Fruit fly (Drosophila melanogaster) whole organism, pupa: ENCODE results near the gene MKP-4.

ENCODE experiments used
- CG10348 ChIP-seq: fragments of 200-800 bp; sonication (Bioruptor generic); IDR thresholded peaks from 2 replicates; pipeline ENCODE4 v1.3.6; 2022; ENCODE audit warnings: missing biosample characterization, missing genetic modification characterization
- CG12605 ChIP-seq: fragments of 200-800 bp; sonication (Bioruptor generic); IDR thresholded peaks from 2 replicates; pipeline ENCODE4 v1.3.6; 2022; ENCODE audit warnings: missing biosample characterization, missing genetic modification characterization
- CG13204 ChIP-seq: fragments of 200-800 bp; sonication (Bioruptor generic); optimal IDR thresholded peaks from 2 replicates; lab custom pipeline; 2018; ENCODE audit warnings: missing biosample characterization, mild to moderate bottlenecking, missing genetic modification characterization, moderate library complexity
- CG14655 ChIP-seq: fragments of 200-800 bp; sonication (Bioruptor generic); optimal IDR thresholded peaks from 3 replicates; lab custom pipeline; 2017; ENCODE audit warnings: mild to moderate bottlenecking, missing biosample characterization, missing genetic modification reagents, missing genetic modification characterization
- CG15710 ChIP-seq: fragments of 200-800 bp; sonication (Bioruptor generic); optimal IDR thresholded peaks from 2 replicates; lab custom pipeline; 2018; ENCODE audit warnings: missing biosample characterization, mild to moderate bottlenecking, missing genetic modification characterization, moderate library complexity
- CG17806 ChIP-seq: fragments of 200-800 bp; sonication (Bioruptor generic); optimal IDR thresholded peaks from 2 replicates; lab custom pipeline; 2018; ENCODE audit warnings: missing biosample characterization, mild to moderate bottlenecking, missing genetic modification characterization, moderate library complexity
- CG32121 ChIP-seq: fragments of 200-800 bp; sonication (Bioruptor generic); IDR thresholded peaks from 2 replicates; pipeline ENCODE4 v1.3.6; 2022; ENCODE audit warnings: missing biosample characterization, missing genetic modification characterization
- CG34367 ChIP-seq: fragments of 200-800 bp; sonication (Bioruptor generic); optimal IDR thresholded peaks from 2 replicates; lab custom pipeline; 2018; ENCODE audit warnings: missing biosample characterization, mild to moderate bottlenecking, missing genetic modification characterization
- CG4496 ChIP-seq: fragments of 200-800 bp; sonication (Bioruptor generic); IDR thresholded peaks from 3 replicates; pipeline ENCODE4 v1.3.6; 2022; ENCODE audit warnings: missing biosample characterization, missing genetic modification characterization
- CG8159 ChIP-seq: fragments of 200-800 bp; sonication (Bioruptor generic); optimal IDR thresholded peaks from 3 replicates; lab custom pipeline; 2018; ENCODE audit warnings: missing biosample characterization, mild to moderate bottlenecking, missing genetic modification characterization, moderate library complexity
- CG8301 ChIP-seq: fragments of 200-800 bp; sonication (Bioruptor generic); optimal IDR thresholded peaks from 2 replicates; lab custom pipeline; 2018; ENCODE audit warnings: missing biosample characterization, mild to moderate bottlenecking, missing genetic modification characterization
- CG9948 ChIP-seq: fragments of 200-800 bp; sonication (Bioruptor generic); optimal IDR thresholded peaks from 2 replicates; lab custom pipeline; 2018; ENCODE audit warnings: missing biosample characterization, mild to moderate bottlenecking, missing genetic modification characterization, moderate library complexity
- D1 ChIP-seq: fragments of 200-800 bp; sonication (Bioruptor generic); optimal IDR thresholded peaks from 2 replicates; lab custom pipeline; 2018; ENCODE audit warnings: missing biosample characterization, mild to moderate bottlenecking, missing genetic modification characterization, moderate library complexity
- EcR ChIP-seq: fragments of 200-800 bp; sonication (Bioruptor generic); optimal IDR thresholded peaks from 3 replicates; lab custom pipeline; 2019; ENCODE audit warnings: missing biosample characterization, missing genetic modification characterization, mild to moderate bottlenecking, moderate library complexity, missing genetic modification reagents
- Ets98B ChIP-seq: fragments of 200-800 bp; sonication (Bioruptor generic); IDR thresholded peaks from 2 replicates; pipeline ENCODE4 v1.3.6; 2022; ENCODE audit warnings: missing biosample characterization, missing genetic modification characterization
- Pif1A ChIP-seq: fragments of 200-800 bp; sonication (Bioruptor generic); optimal IDR thresholded peaks from 3 replicates; lab custom pipeline; 2016; ENCODE audit warnings: missing biosample characterization, missing genetic modification characterization
- Pif1B ChIP-seq: fragments of 200-800 bp; sonication (Bioruptor generic); optimal IDR thresholded peaks from 3 replicates; lab custom pipeline; 2016; ENCODE audit warnings: missing biosample characterization, missing genetic modification characterization
- Snoo ChIP-seq: fragments of 200-800 bp; sonication (Bioruptor generic); optimal IDR thresholded peaks from 3 replicates; lab custom pipeline; 2017; ENCODE audit warnings: missing biosample characterization, mild to moderate bottlenecking, missing genetic modification characterization, inconsistent platforms
- fd96Ca ChIP-seq: fragments of 200-800 bp; sonication (Bioruptor generic); IDR thresholded peaks from 3 replicates; pipeline ENCODE4 v1.3.6; 2022; ENCODE audit warnings: missing biosample characterization, missing genetic modification characterization
- gl ChIP-seq: fragments of 200-800 bp; sonication (Bioruptor generic); optimal IDR thresholded peaks from 2 replicates; lab custom pipeline; 2018; ENCODE audit warnings: missing biosample characterization, mild to moderate bottlenecking, missing genetic modification characterization
- rn ChIP-seq: fragments of 200-800 bp; sonication (Bioruptor generic); IDR thresholded peaks from 2 replicates; pipeline ENCODE4 v1.3.6; 2022; ENCODE audit warnings: missing biosample characterization, missing genetic modification characterization

MKP-4 gene

DNA sequence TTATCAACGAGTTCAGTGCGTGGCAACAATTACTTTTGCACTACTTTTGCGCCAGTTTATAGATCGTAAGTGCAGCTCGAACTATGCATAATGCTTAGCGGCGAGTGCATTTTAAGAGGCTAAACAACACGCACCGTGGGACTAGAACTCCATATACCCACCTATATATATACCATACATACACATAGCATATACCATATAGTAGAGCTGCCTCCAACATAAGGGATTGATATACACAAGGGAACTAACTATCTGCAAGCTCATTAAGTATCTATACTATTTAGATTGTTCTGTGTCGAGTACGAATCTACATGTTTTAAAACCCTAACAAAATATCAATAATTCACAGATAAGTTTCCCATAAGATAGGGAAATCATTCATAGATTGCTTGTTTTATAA, 41.0 kb upstream of the MKP-4 start, which contains the start of gene CG14218:
Gene CG14218, minus strand, starts transcription at position 101 of the 400 bp plus-strand sequence.
- TF ChIP-seq CG13204 (GFP tag; lab: Kevin White, UChicago) (no peak), Snoo (tag; lab: Kevin White, UChicago) (no peak), CG15710 (tag; lab: Kevin White, UChicago) (no peak), Ets98B (no peak), CG8159 (tag; lab: Kevin White, UChicago) (no peak), CG4496 (GFP tag; lab: Robert Waterston, UW) (no peak), gl (tag; lab: Kevin White, UChicago) (no peak), Pif1B (GFP tag; lab: Kevin White, UChicago) (no peak), CG10348 (GFP tag; lab: Robert Waterston, UW) (no peak), fd96Ca (no peak), CG12605 (GFP tag; lab: Robert Waterston, UW) (no peak), rn (GFP tag; lab: Robert Waterston, UW) (no peak)

DNA sequence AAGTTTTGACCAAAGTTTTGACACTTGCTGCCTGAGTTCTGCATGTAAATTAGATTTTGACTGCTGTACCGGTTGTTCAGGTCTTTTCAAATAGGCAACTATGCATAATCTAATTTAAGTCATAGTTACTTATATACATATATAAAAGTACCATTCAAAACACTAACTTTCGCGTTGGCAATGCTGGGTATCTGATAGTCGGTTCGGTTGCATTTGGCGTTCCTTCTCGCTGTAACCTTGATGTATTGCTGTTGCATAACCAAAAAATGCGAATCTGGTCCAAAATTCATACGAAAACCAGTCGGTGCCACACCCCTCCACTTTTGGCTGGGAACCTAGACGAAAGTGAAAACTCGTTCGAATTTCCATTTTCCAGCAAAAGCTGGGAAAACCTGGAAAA, 40.2 kb upstream of the MKP-4 start:
- TF ChIP-seq Pif1A (GFP tag; lab: Kevin White, UChicago) (no peak), fd96Ca (no peak), Snoo (tag; lab: Kevin White, UChicago) (no peak), Ets98B (no peak)

DNA sequence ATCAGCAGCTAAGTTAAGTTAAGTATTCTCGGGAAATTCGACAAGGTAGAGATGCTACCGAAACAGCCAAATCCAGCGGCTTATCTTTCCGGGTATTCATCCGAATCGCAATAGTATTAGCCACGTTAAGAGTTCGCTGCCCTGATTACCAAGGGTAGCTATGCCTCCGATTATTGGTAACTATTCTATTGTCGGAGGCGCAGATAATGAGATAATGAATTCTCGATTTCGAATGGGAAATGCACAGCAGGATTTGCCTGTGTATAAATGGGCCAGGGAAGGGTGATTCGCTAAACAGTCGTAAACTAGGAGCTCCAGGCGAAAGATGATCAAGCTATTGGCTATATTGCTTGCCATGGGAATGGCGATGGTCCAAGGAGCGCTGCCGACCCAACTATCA, 39.6 kb upstream of the MKP-4 start, which contains the start of gene CG14204:
Gene CG14204, plus strand, starts transcription at position 301 of the 400 bp plus-strand sequence.
- no peak for TF ChIP-seq CG10348 (GFP tag; lab: Robert Waterston, UW)
- TF ChIP-seq D1 (tag; lab: Kevin White, UChicago) = no peak
- TF ChIP-seq EcR (GFP tag; lab: Kevin White, UChicago) = no peak
- no peak for TF ChIP-seq CG4496 (GFP tag; lab: Robert Waterston, UW)
- no peak for TF ChIP-seq gl (tag; lab: Kevin White, UChicago)
- no peak for TF ChIP-seq CG9948
- no peak for TF ChIP-seq rn (GFP tag; lab: Robert Waterston, UW)
- no peak for TF ChIP-seq CG8301 (tag; lab: Kevin White, UChicago)
- no peak for TF ChIP-seq CG15710 (tag; lab: Kevin White, UChicago)
- no peak for TF ChIP-seq CG34367
- no peak for TF ChIP-seq CG8159 (tag; lab: Kevin White, UChicago)
- no peak for TF ChIP-seq CG32121
- TF ChIP-seq Pif1B (GFP tag; lab: Kevin White, UChicago) = no peak
- no peak for TF ChIP-seq Pif1A (GFP tag; lab: Kevin White, UChicago)
- TF ChIP-seq CG17806 (tag; lab: Kevin White, UChicago) = no peak
- TF ChIP-seq Ets98B = no peak
- no peak for TF ChIP-seq CG14655 (GFP tag; lab: Kevin White, UChicago)
- TF ChIP-seq Snoo (tag; lab: Kevin White, UChicago) = no peak

DNA sequence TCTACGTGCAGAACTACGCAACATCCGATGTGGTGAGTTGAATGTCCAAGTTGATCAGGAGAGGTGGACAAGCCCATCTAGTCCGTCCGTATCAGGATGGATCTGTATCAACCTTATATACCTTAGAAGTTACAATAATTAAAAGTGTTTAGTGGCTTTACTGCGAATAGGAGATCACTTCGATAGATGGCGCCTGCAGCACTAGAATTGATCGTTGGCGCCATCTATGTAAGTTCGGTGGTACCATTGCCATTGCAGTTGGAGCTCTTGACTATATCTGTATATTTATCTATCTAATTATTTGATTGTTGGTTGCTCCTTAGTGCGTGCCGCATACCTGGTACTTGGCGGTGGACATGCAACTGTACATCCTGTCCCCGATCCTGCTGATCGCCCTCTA, 37.8 kb upstream of the MKP-4 start:
- TF ChIP-seq gl (tag; lab: Kevin White, UChicago) (no peak), Ets98B (no peak), CG8159 (tag; lab: Kevin White, UChicago) (no peak), CG9948 (no peak), Pif1A (GFP tag; lab: Kevin White, UChicago) (no peak), CG32121 (no peak), Pif1B (GFP tag; lab: Kevin White, UChicago) (no peak), CG15710 (tag; lab: Kevin White, UChicago) (no peak), CG10348 (GFP tag; lab: Robert Waterston, UW) (no peak)

DNA sequence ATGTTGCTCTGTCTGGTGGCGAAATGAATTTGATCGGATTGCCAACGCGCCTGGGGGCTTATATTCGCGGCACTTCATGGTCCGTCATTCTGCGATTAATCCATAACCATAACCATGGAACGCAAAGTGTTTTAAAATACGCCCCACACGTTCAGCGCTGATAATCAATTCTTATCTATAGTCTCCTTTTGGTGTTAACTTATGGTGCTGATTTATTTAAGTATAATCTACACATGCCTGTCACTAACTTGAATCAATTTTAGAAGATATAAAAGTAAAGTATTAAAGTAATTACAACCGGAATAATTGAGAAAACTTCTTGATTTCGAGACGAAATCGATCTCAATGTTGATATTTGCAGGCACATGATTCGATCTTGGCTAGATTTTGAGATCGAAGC, 32.8 kb upstream of the MKP-4 start, which contains the start of gene CG14219:
Gene CG14219, minus strand, starts transcription at position 101 of the 400 bp plus-strand sequence.
- TF ChIP-seq Ets98B = no peak
- no peak for TF ChIP-seq Pif1A (GFP tag; lab: Kevin White, UChicago)
- TF ChIP-seq CG8159 (tag; lab: Kevin White, UChicago) = no peak
- no peak for TF ChIP-seq D1 (tag; lab: Kevin White, UChicago)
- TF ChIP-seq CG14655 (GFP tag; lab: Kevin White, UChicago) = no peak
- TF ChIP-seq EcR (GFP tag; lab: Kevin White, UChicago) = no peak
- TF ChIP-seq gl (tag; lab: Kevin White, UChicago) = no peak
- no peak for TF ChIP-seq fd96Ca
- no peak for TF ChIP-seq CG13204 (GFP tag; lab: Kevin White, UChicago)

DNA sequence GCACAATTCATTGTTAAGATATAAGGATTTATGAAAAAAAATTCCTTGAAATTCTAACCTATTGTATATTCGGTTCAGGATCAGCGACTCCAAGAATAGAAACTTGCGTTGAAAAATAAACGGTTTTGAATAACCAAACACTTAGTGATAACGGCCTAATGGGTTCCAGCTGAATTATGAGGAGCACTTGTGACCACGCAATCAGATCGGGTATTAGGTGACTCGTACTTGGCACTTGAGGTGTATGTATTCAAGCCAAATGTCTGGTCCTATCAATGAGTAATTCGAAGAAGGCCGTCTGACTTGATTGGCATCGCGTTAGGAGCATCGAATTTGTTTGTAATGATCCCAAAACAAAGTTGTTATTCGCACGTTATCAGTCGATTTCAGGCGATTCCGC, 32.3 kb upstream of the MKP-4 start:
- TF ChIP-seq fd96Ca (no peak), CG10348 (GFP tag; lab: Robert Waterston, UW) (no peak), CG14655 (GFP tag; lab: Kevin White, UChicago) (no peak), CG4496 (GFP tag; lab: Robert Waterston, UW) (no peak), CG9948 (no peak)

DNA sequence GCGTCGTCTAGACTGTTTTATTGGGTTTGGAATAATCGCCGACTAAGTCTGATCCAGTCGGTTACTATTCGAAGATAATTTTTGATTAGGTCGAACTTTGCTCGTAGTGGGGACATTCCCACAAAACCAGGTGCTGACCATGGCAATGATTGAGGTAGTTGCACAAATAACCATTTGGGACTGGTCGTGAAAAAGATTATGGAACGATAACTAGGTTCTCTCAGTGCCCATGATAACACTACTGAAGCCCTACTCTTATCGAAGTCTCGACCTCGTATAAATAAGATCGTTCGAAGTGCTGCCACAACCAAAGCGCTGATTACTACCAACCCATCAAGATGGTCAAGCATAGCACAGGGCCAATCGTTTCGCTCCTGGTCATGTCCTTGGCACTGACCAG, 30.6 kb upstream of the MKP-4 start, which contains the start of gene CG14205:
Gene CG14205, plus strand, starts transcription at position 301 of the 400 bp plus-strand sequence.
- TF ChIP-seq CG12605 (GFP tag; lab: Robert Waterston, UW) = no peak
- no peak for TF ChIP-seq CG9948
- TF ChIP-seq CG17806 (tag; lab: Kevin White, UChicago) = no peak
- no peak for TF ChIP-seq rn (GFP tag; lab: Robert Waterston, UW)
- TF ChIP-seq CG15710 (tag; lab: Kevin White, UChicago) = no peak
- no peak for TF ChIP-seq Pif1A (GFP tag; lab: Kevin White, UChicago)
- no peak for TF ChIP-seq CG34367
- TF ChIP-seq CG10348 (GFP tag; lab: Robert Waterston, UW) = no peak
- TF ChIP-seq CG8159 (tag; lab: Kevin White, UChicago) = no peak
- no peak for TF ChIP-seq fd96Ca
- no peak for TF ChIP-seq CG8301 (tag; lab: Kevin White, UChicago)
- no peak for TF ChIP-seq CG32121
- no peak for TF ChIP-seq D1 (tag; lab: Kevin White, UChicago)
- no peak for TF ChIP-seq Ets98B
- TF ChIP-seq CG14655 (GFP tag; lab: Kevin White, UChicago) = no peak
- no peak for TF ChIP-seq EcR (GFP tag; lab: Kevin White, UChicago)
- TF ChIP-seq Snoo (tag; lab: Kevin White, UChicago) = no peak
- no peak for TF ChIP-seq gl (tag; lab: Kevin White, UChicago)
